Worm (Caenorhabditis elegans) whole organism, L1 larva: ENCODE results near the gene cdr-2.

Experiments
- ama-1 ChIP-seq: fragments of 150-350 bp; optimal IDR thresholded peaks from 2 replicates; lab custom pipeline; 2014
- ces-1 ChIP-seq: fragments of 150-350 bp; optimal IDR thresholded peaks from 2 replicates; lab custom pipeline; 2014; ENCODE audit warnings: missing biosample characterization, missing genetic modification reagents, missing genetic modification characterization
- efl-1 ChIP-seq, 4 experiments: fragments of 150-350 bp; optimal IDR thresholded peaks in 3 of 4; peaks in 1 of 4; 1 replicate in 1 of 4; 2 replicates in 3 of 4; lab custom pipeline; 2014; ENCODE audit warnings: missing biosample characterization in 2 of 4, missing genetic modification characterization in 2 of 4, missing genetic modification reagents in 2 of 4
- elt-3 ChIP-seq, 6 experiments: fragments of 150-350 bp in 1 of 6; sonication (generic microtip); optimal IDR thresholded peaks; 2 replicates each; lab custom pipeline; 2017 to 2018; ENCODE audit warnings: missing biosample characterization in 6 of 6, missing genetic modification characterization in 6 of 6, inconsistent platforms in 1 of 6
- irx-1 ChIP-seq: sonication (generic microtip); optimal IDR thresholded peaks from 2 replicates; lab custom pipeline; 2016; ENCODE audit warnings: missing genetic modification characterization, missing compliant biosample characterization
- jun-1 ChIP-seq: fragments of 150-350 bp; optimal IDR thresholded peaks from 2 replicates; lab custom pipeline; 2014; ENCODE audit warnings: missing biosample characterization, missing genetic modification reagents, missing genetic modification characterization
- nhr-12 ChIP-seq: sonication (generic microtip); optimal IDR thresholded peaks from 2 replicates; lab custom pipeline; 2017; ENCODE audit warnings: missing biosample characterization, missing genetic modification characterization
- nhr-76 ChIP-seq: sonication (generic microtip); optimal IDR thresholded peaks from 2 replicates; lab custom pipeline; 2017; ENCODE audit warnings: missing biosample characterization, missing genetic modification characterization
- rnt-1 ChIP-seq: sonication (generic microtip); optimal IDR thresholded peaks from 2 replicates; lab custom pipeline; 2016; ENCODE audit warnings: mild to moderate bottlenecking, missing genetic modification characterization, moderate library complexity, missing compliant biosample characterization
- zag-1 ChIP-seq: fragments of 150-350 bp; optimal IDR thresholded peaks from 2 replicates; lab custom pipeline; 2014; ENCODE audit warnings: missing biosample characterization, missing genetic modification characterization
- ztf-11 ChIP-seq, 2 experiments: sonication (generic microtip); optimal IDR thresholded peaks; 2 replicates each; lab custom pipeline; 2016 to 2017; ENCODE audit warnings: missing genetic modification characterization in 2 of 2, missing biosample characterization in 1 of 2, missing compliant biosample characterization in 1 of 2
- ztf-4 ChIP-seq: fragments of 150-350 bp; optimal IDR thresholded peaks from 2 replicates; lab custom pipeline; 2014; ENCODE audit warnings: missing biosample characterization, missing genetic modification characterization

DNA sequence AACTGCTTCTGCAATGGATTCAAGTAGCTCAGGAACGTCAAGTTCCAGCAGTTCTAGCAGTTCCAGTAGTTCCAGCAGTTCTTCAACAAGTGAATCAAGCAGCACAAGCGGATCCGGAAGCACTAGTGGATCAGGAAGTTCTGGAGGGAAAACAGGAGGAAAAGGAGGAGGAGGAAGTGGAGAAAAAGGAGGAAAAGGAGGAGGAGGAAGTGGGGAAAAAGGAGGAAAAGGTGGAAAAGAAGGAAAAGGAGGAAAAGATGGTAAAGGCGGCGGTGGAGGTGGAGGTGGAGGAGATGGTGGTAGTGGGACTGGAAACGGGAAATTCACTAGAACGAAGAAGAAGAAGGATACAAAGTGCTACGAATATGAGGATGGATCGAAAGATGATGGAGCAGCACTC is 9.0 kb downstream of the cdr-2 start:
- no peak for TF ChIP-seq elt-3 (tag; optimal IDR thresholded peaks at IDR 0.05; lab: Kevin White, UChicago)
- TF ChIP-seq ztf-11 (tag; optimal IDR thresholded peaks at IDR 0.05; lab: Kevin White, UChicago), result no peak
- no peak for TF ChIP-seq efl-1 (optimal IDR thresholded peaks at IDR 0.05; lab: Kevin White, UChicago)
- TF ChIP-seq efl-1 (GFP tag; optimal IDR thresholded peaks at IDR 0.05 in 1 of 2; lab: Kevin White, UChicago), result no peak
- no peak for TF ChIP-seq zag-1 (tag; lab: Kevin White, UChicago)
- TF ChIP-seq nhr-76 (tag; lab: Kevin White, UChicago), result no peak
- no peak for TF ChIP-seq rnt-1 (tag; lab: Kevin White, UChicago)
- TF ChIP-seq ama-1 (lab: Kevin White, UChicago), result no peak
- no peak for TF ChIP-seq nhr-12 (tag; lab: Kevin White, UChicago)
- TF ChIP-seq irx-1 (tag; lab: Kevin White, UChicago), result no peak
- TF ChIP-seq ces-1 (GFP tag; lab: Kevin White, UChicago), result no peak
- TF ChIP-seq ztf-4, result no peak
- no peak for TF ChIP-seq jun-1 (tag; lab: Kevin White, UChicago)
